Worm (Caenorhabditis elegans): ENCODE measurements around the gene F16B4.6.

Gene F16B4.6

ce11 chrV:1624340-1624739 lies 37.3 kb downstream of the F16B4.6 start, which contains the start of gene nhr-110:
TSS of gene nhr-110 (minus strand) at chrV:1624440.
- TF ChIP-seq unc-42 (tag; optimal IDR thresholded peaks at IDR 0.05) (no peak), ets-4 (tag; optimal IDR thresholded peaks at IDR 0.05) (no peak), sdc-2 (tag; optimal IDR thresholded peaks at IDR 0.05) (no peak), K02D7.2 (tag; optimal IDR thresholded peaks at IDR 0.05) (no peak), unc-86 (tag; optimal IDR thresholded peaks at IDR 0.05) (no peak), hlh-8 (tag; optimal IDR thresholded peaks at IDR 0.05) (no peak), F13H6.1 (tag; optimal IDR thresholded peaks at IDR 0.05) (no peak), lim-6 (tag; optimal IDR thresholded peaks at IDR 0.05) (no peak), ceh-34 (tag; optimal IDR thresholded peaks at IDR 0.05) (no peak), unc-55 (GFP tag; optimal IDR thresholded peaks at IDR 0.05) (no peak), zip-5 (tag; optimal IDR thresholded peaks at IDR 0.05) (no peak), ama-1 (optimal IDR thresholded peaks at IDR 0.05) (no peak), fkh-6 (tag; optimal IDR thresholded peaks at IDR 0.05) (no peak), C38D4.7 (GFP tag; optimal IDR thresholded peaks at IDR 0.05) (no peak), dve-1 (tag; optimal IDR thresholded peaks at IDR 0.05) (no peak), hlh-13 (GFP tag; optimal IDR thresholded peaks at IDR 0.05) (no peak), tbx-7 (tag; optimal IDR thresholded peaks at IDR 0.05) (no peak), hlh-15 (tag; optimal IDR thresholded peaks at IDR 0.05) (no peak)

ce11 chrV:1626720-1627119 lies 39.7 kb downstream of the F16B4.6 start, which contains the start of gene nhr-237:
TSS of gene nhr-237 (minus strand) at chrV:1626820.
- no peak for TF ChIP-seq syd-9 (tag; optimal IDR thresholded peaks at IDR 0.05)
- TF ChIP-seq ceh-9 (tag; optimal IDR thresholded peaks at IDR 0.05) = no peak
- no peak for TF ChIP-seq unc-86 (tag; optimal IDR thresholded peaks at IDR 0.05)

- no peak for TF ChIP-seq pat-9 (tag; optimal IDR thresholded peaks at IDR 0.05)
- no peak for TF ChIP-seq fkh-6 (tag; optimal IDR thresholded peaks at IDR 0.05)
- TF ChIP-seq lin-11 (tag; optimal IDR thresholded peaks at IDR 0.05) = no peak
- TF ChIP-seq ceh-48 (tag; optimal IDR thresholded peaks at IDR 0.05) = no peak
- no peak for TF ChIP-seq pha-2 (tag; optimal IDR thresholded peaks at IDR 0.05)
- TF ChIP-seq sdc-2 (tag; optimal IDR thresholded peaks at IDR 0.05) = no peak
- no peak for TF ChIP-seq ceh-14 (tag; optimal IDR thresholded peaks at IDR 0.05)
- TF ChIP-seq hlh-15 (tag; optimal IDR thresholded peaks at IDR 0.05) = no peak
- peak; percentile 62 for TF ChIP-seq F13H6.1 (tag; optimal IDR thresholded peaks at IDR 0.05)
- peak; percentile 0 for TF ChIP-seq ceh-18 (tag; optimal IDR thresholded peaks at IDR 0.05)
- no peak for TF ChIP-seq lim-6 (tag; optimal IDR thresholded peaks at IDR 0.05)
- no peak for TF ChIP-seq ceh-31 (tag; optimal IDR thresholded peaks at IDR 0.05)
- no peak for TF ChIP-seq unc-86 (tag; optimal IDR thresholded peaks at IDR 0.05)
- TF ChIP-seq unc-3 (GFP tag; conservative IDR thresholded peaks at IDR 0.05) = no peak
- TF ChIP-seq unc-3 (tag; optimal IDR thresholded peaks at IDR 0.05) = no peak
- TF ChIP-seq elt-2 (tag; optimal IDR thresholded peaks at IDR 0.05) = no peak
- no peak for TF ChIP-seq ceh-19 (GFP tag; optimal IDR thresholded peaks at IDR 0.05)
- no peak for TF ChIP-seq pros-1 (tag; optimal IDR thresholded peaks at IDR 0.05)
- no peak for TF ChIP-seq nhr-232 (tag; optimal IDR thresholded peaks at IDR 0.05)
- TF ChIP-seq odd-2 (tag; optimal IDR thresholded peaks at IDR 0.05) = no peak
- no peak for TF ChIP-seq syd-9 (tag; optimal IDR thresholded peaks at IDR 0.05)
- no peak for TF ChIP-seq unc-55 (GFP tag; optimal IDR thresholded peaks at IDR 0.05)
- no peak for TF ChIP-seq eyg-1 (tag; optimal IDR thresholded peaks at IDR 0.05)
- peak; percentile 38 for TF ChIP-seq dve-1 (tag; optimal IDR thresholded peaks at IDR 0.05)
- TF ChIP-seq hlh-8 (tag; optimal IDR thresholded peaks at IDR 0.05) = no peak
- TF ChIP-seq tbx-2 (tag; optimal IDR thresholded peaks at IDR 0.05) = peak; percentile 10
- TF ChIP-seq dmd-4 (tag; optimal IDR thresholded peaks at IDR 0.05; ENCODE audit: borderline replicate concordance) = no peak
- TF ChIP-seq nfya-1 (tag; optimal IDR thresholded peaks at IDR 0.05) = peak; percentile 25
- no peak for TF ChIP-seq ceh-24 (tag; optimal IDR thresholded peaks at IDR 0.05)
Measured at ce11 chrV:1627269-1627668, 40.3 kb downstream of the F16B4.6 start.

Data from whole organism, late embryonic.